Fruit fly (Drosophila melanogaster): ENCODE data around the gene Oga.

Gene Oga

dm6 chr3R:21205680-21206326, 13.1 kb upstream of the Oga start (continued):
- no peak for TF ChIP-seq unc-4 (GFP tag; IDR thresholded peaks at IDR 0.05; ENCODE audit: partially characterized antibody)
- TF ChIP-seq BEAF-32 (GFP tag; optimal IDR thresholded peaks at IDR 0.05), result no peak
- no peak for TF ChIP-seq inv (GFP tag; IDR thresholded peaks at IDR 0.05; ENCODE audit: partially characterized antibody)
- TF ChIP-seq cwo (GFP tag; optimal IDR thresholded peaks at IDR 0.05), result no peak
- no peak for TF ChIP-seq Dip2 (GFP tag; IDR thresholded peaks at IDR 0.05)
- no peak for TF ChIP-seq CG3065 (GFP tag; optimal IDR thresholded peaks at IDR 0.05)
- TF ChIP-seq ftz-f1 (GFP tag; optimal IDR thresholded peaks at IDR 0.05), result no peak
- TF ChIP-seq CG15601 (tag; optimal IDR thresholded peaks at IDR 0.05), result peak; percentile 29
- TF ChIP-seq lola (GFP tag; optimal IDR thresholded peaks at IDR 0.05), result peak in 1 of 3 experiments; percentile 29
- TF ChIP-seq CG1602 (GFP tag; optimal IDR thresholded peaks at IDR 0.05), result no peak
- TF ChIP-seq CG4730 (GFP tag; IDR thresholded peaks at IDR 0.05), result no peak
- 0 out of 2 replicates have a peak, but pooled peaks have one; percentile 4 for TF ChIP-seq CG32532 (GFP tag; IDR thresholded peaks at IDR 0.05)
- TF ChIP-seq CG18599 (GFP tag; optimal IDR thresholded peaks at IDR 0.05), result peak; percentile 11
- TF ChIP-seq ab (GFP tag; optimal IDR thresholded peaks at IDR 0.05), result no peak
- TF ChIP-seq CG16815 (GFP tag; optimal IDR thresholded peaks at IDR 0.05), result no peak
- no peak for TF ChIP-seq CG2712 (tag; optimal IDR thresholded peaks at IDR 0.05)
- no peak for TF ChIP-seq br (optimal IDR thresholded peaks at IDR 0.05)
- no peak for TF ChIP-seq mld (GFP tag; IDR thresholded peaks at IDR 0.05; ENCODE audit: partially characterized antibody)
- TF ChIP-seq CG6813 (GFP tag; optimal IDR thresholded peaks at IDR 0.05), result no peak
- TF ChIP-seq TFAM (GFP tag; optimal IDR thresholded peaks at IDR 0.05), result no peak
- no peak for TF ChIP-seq CG6765 (GFP tag; optimal IDR thresholded peaks at IDR 0.05)
- TF ChIP-seq Eip74EF (GFP tag; optimal IDR thresholded peaks at IDR 0.05), result peak in 1 of 2 experiments; percentile 40
- TF ChIP-seq ap (GFP tag; IDR thresholded peaks at IDR 0.05), result peak; percentile 49
- TF ChIP-seq CG17385 (GFP tag; optimal IDR thresholded peaks at IDR 0.05), result peak; percentile 20
- TF ChIP-seq kni (GFP tag; optimal IDR thresholded peaks at IDR 0.05), result peak; percentile 44
- no peak for TF ChIP-seq Hr78 (GFP tag; optimal IDR thresholded peaks at IDR 0.05)
- no peak for TF ChIP-seq BtbVII (GFP tag; optimal IDR thresholded peaks at IDR 0.05)
- no peak for TF ChIP-seq CoRest (tag; optimal IDR thresholded peaks at IDR 0.05)
- TF ChIP-seq pfk (GFP tag; optimal IDR thresholded peaks at IDR 0.05), result no peak
- no peak for TF ChIP-seq CG16813 (GFP tag; IDR thresholded peaks at IDR 0.05; ENCODE audit: partially characterized antibody)
- no peak for TF ChIP-seq tap (tag; optimal IDR thresholded peaks at IDR 0.05)
- no peak for TF ChIP-seq CG10147 (GFP tag; optimal IDR thresholded peaks at IDR 0.05)
- TF ChIP-seq CTCF (GFP tag; optimal IDR thresholded peaks at IDR 0.05), result peak; percentile 14
- peak; percentile 46 for TF ChIP-seq CG2678 (tag; optimal IDR thresholded peaks at IDR 0.05)
- TF ChIP-seq ems (GFP tag; optimal IDR thresholded peaks at IDR 0.05), result peak; percentile 1
- no peak for TF ChIP-seq run (tag; optimal IDR thresholded peaks at IDR 0.05)
- TF ChIP-seq Neu2 (GFP tag; optimal IDR thresholded peaks at IDR 0.05; ENCODE audit: borderline replicate concordance), result no peak
- no peak for TF ChIP-seq CG34224 (GFP tag; IDR thresholded peaks at IDR 0.05; ENCODE audit: partially characterized antibody)
- no peak for TF ChIP-seq klu (GFP tag; IDR thresholded peaks at IDR 0.05)
- no peak for TF ChIP-seq HLHmδ (GFP tag; optimal IDR thresholded peaks at IDR 0.05)
- TF ChIP-seq CG3407 (GFP tag; optimal IDR thresholded peaks at IDR 0.05), result peak; percentile 3
- TF ChIP-seq CG6791 (GFP tag; IDR thresholded peaks at IDR 0.05; ENCODE audit: partially characterized antibody), result no peak
- TF ChIP-seq CG12155 (GFP tag; optimal IDR thresholded peaks at IDR 0.05), result no peak
- TF ChIP-seq gcm2 (GFP tag; optimal IDR thresholded peaks at IDR 0.05), result no peak
- TF ChIP-seq al (GFP tag; IDR thresholded peaks at IDR 0.05), result no peak
- TF ChIP-seq tgo (GFP tag; IDR thresholded peaks at IDR 0.05), result no peak
- TF ChIP-seq mirr (GFP tag; optimal IDR thresholded peaks at IDR 0.05), result no peak
- no peak for TF ChIP-seq fd3F (GFP tag; optimal IDR thresholded peaks at IDR 0.05)
- no peak for TF ChIP-seq cg (GFP tag; optimal IDR thresholded peaks at IDR 0.05)
